Worm (Caenorhabditis elegans) whole organism, L4/young adult: ENCODE measurements around the gene col-109.

Source experiments
- W03F9.2 ChIP-seq: fragments of 150-350 bp; optimal IDR thresholded peaks from 2 replicates; lab custom pipeline; 2014; ENCODE audit warnings: missing biosample characterization, missing genetic modification characterization
- dao-5 ChIP-seq: sonication (generic microtip); optimal IDR thresholded peaks from 2 replicates; lab custom pipeline; 2016; ENCODE audit warnings: missing genotype, missing genetic modification characterization, moderate library complexity, missing compliant biosample characterization
- him-1 ChIP-seq: sonication (generic microtip); optimal IDR thresholded peaks from 2 replicates; lab custom pipeline; 2016; ENCODE audit warnings: missing genotype, missing genetic modification reagents, missing genetic modification characterization, missing compliant biosample characterization

The col-109 gene

DNA sequence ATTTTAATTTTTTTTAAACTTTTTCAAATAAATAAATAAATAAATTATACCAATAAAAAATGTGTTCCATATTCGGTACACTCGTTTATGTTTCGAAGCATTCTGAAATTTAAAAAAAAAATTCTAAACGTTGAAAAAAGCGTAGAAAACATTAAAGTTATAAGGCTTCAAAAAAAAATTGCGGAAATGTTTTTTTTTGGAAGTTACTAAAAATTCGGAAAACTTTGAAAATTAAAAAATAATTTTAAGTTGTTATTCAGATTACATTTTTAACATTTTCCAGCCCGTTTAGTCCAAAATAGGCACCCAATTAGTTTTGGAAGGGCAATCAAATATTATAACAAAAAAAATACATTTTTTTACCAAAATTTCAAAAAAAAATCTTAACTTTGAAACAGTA lies 16.2 kb downstream of the col-109 start, which contains the start of gene Y38C1BA.1:
TSS of gene Y38C1BA.1 (minus strand) at position 101 of the 400 bp plus-strand sequence.
- TF ChIP-seq dao-5 (tag; lab: Kevin White, UChicago) (no peak), him-1 (tag; lab: Kevin White, UChicago) (no peak), W03F9.2 (tag; lab: Kevin White, UChicago) (no peak)

DNA sequence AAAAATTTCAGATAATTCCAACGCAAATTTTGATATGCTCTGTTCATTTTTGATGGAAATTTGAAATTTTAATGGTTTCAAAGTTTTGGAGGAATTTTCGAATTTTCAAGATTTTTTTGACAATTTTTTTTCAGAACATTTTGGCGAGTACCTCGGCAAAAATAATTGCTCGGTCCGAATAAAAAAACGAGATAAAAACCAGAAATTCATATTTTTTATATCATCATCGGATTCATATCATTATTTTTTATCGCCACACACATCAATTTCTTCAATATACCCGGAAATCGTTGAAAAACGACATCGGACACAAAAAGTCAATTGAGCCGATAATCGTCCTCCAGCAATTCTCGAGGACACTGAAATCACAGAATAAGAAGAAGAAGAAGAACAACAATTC lies 28.3 kb downstream of the col-109 start:
- no peak for TF ChIP-seq dao-5 (tag; lab: Kevin White, UChicago)
- TF ChIP-seq him-1 (tag; lab: Kevin White, UChicago): no peak
- no peak for TF ChIP-seq W03F9.2 (tag; lab: Kevin White, UChicago)

DNA sequence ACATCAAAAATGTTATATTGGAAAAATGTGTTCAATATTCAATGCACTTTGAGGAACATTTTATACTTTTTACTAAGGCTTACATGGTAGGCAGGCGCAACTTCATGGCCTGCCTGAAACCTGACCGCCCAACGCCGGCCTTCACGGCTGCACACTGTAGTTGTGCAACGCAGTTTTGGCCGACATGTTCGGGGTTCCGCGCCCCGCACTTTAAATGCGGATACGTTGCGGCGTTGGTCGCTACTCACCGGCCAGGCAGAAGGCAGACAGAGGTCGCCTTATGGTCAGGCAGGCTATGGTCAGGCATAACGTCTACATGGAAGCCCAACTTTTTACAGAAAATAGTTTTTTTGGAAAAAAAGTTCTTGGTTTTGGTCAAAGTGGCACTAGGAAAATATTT lies 29.4 kb downstream of the col-109 start:
- TF ChIP-seq him-1 (tag; lab: Kevin White, UChicago) (no peak), W03F9.2 (tag; lab: Kevin White, UChicago) (no peak), dao-5 (tag; lab: Kevin White, UChicago) (no peak)

DNA sequence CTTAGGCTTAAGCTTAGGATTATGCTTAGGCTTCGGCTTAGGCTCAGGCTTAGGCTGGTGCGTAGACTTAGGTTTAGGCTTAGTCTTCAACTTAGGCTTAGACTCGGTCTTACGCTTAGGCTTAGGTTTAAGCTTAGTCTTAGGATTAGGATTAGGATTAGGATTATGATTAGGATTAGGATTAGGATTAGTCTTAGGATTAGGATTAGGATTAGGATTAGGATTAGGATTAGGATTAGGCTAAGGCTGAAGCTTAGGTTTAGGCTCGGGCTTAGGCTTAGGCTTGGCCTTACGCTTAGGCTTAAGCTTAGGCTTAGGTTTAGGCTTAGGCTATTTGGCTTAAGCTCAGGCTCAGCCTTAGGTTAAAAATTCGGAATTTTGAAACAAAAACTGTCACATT lies 34.9 kb downstream of the col-109 start:
- TF ChIP-seq him-1 (tag; lab: Kevin White, UChicago): no peak
- TF ChIP-seq W03F9.2 (tag; lab: Kevin White, UChicago): no peak
- no peak for TF ChIP-seq dao-5 (tag; lab: Kevin White, UChicago)

DNA sequence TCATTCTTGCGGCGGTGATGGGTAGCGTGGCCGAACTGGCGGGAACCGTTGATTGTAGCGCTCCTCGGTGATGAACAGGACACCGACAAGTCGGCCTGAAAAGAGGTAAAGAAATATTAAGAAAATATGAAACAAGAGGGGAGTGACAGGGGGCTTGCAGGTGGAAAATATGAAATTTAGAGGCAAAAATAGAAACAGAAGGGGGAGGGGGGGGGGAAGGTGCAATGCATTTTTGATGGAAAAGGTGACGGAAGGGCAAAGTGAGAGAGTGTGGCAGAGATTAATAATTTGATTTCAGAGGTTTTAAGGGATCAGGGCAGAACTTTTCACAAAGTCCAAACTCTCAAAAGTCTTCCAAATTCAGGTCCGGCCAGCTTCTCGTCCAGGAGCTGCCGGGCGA lies 38.5 kb downstream of the col-109 start, which contains the start of gene frpr-19:
TSS of gene frpr-19 (minus strand) at position 101 of the 400 bp plus-strand sequence.
- no peak for TF ChIP-seq dao-5 (tag; lab: Kevin White, UChicago)
- no peak for TF ChIP-seq W03F9.2 (tag; lab: Kevin White, UChicago)
- no peak for TF ChIP-seq him-1 (tag; lab: Kevin White, UChicago)

DNA sequence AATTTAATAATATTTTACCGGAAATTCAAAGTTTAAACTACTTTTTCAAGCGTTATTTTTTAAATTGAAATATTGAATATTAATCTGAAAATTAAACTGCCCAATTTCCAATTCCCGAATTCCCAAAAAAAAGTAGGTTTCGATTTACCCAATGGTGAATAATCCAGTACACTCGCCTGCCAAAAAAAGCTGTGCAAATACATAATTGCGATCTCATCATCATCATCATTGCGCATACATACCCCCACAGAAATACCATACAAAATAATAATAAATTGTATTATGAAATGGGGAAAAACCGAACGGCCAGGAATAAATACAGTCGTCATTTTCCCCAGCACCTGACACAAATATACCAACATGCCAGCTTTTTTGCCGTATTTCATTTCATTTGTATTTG lies 48.2 kb downstream of the col-109 start, which contains the start of gene Y41D4A.1:
TSS of gene Y41D4A.1 (plus strand) at position 301 of the 400 bp plus-strand sequence.
- TF ChIP-seq dao-5 (tag; lab: Kevin White, UChicago) (no peak), him-1 (tag; lab: Kevin White, UChicago) (no peak), W03F9.2 (tag; lab: Kevin White, UChicago) (no peak)

DNA sequence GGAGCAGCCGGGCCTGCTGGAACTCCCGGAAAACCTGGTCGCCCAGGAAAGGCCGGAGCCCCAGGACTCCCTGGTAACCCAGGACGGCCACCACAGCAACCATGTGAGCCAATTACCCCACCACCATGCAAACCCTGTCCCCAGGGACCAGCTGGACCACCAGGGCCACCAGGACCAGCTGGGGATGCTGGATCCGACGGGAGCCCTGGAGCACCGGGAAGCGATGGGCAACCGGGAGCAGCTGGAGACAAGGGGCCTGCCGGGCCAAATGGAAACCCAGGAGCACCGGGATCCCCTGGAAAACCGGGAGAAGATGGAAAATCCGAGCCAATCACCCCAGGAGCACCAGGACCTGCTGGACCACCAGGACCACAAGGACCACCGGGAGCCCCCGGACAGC lies 51.0 kb downstream of the col-109 start:
- TF ChIP-seq dao-5 (tag; lab: Kevin White, UChicago) (no peak), him-1 (tag; lab: Kevin White, UChicago) (no peak), W03F9.2 (tag; lab: Kevin White, UChicago) (no peak)

DNA sequence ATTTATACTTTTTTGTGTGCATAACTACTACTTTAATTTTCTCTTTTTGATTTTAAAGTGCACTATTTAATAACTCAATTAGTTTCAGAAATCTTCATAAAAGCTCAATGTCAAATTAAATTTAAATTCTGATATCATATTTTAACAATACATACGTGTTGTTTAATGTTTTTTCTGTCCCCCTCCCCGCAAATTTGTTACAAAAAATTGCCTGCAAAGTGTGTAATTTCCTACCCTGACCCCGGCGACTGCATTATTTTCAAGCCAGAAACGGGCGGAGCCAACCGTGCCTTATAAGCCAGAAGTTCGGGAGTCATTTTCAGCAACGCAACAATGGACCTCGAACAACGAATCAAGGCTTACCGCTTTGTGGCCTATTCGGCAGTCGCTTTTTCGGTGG lies 51.8 kb downstream of the col-109 start, which contains the start of gene col-108:
TSS of gene col-108 (plus strand) at position 301 of the 400 bp plus-strand sequence.
- TF ChIP-seq W03F9.2 (tag; lab: Kevin White, UChicago) (no peak), dao-5 (tag; lab: Kevin White, UChicago) (no peak), him-1 (tag; lab: Kevin White, UChicago) (no peak)
